Fruit fly (Drosophila melanogaster): ENCODE measurements around the gene CG16782.
A peak's percentile ranks its signal among the peaks of the same experiment; 100 is the strongest.

CG16782 gene

dm6 chrX:3476009-3476408 lies 16.0 kb upstream of the CG16782 start (continued):
- TF ChIP-seq otp (GFP tag; IDR thresholded peaks at IDR 0.05) (no peak), CG12299 (tag; optimal IDR thresholded peaks at IDR 0.05) (no peak), wor (GFP tag; IDR thresholded peaks at IDR 0.05) (no peak), CG11695 (GFP tag; IDR thresholded peaks at IDR 0.05) (peak; percentile 45; the same call in 1 of the 3 replicates), Nf-YA (GFP tag; IDR thresholded peaks at IDR 0.05) (no peak), pita (GFP tag; optimal IDR thresholded peaks at IDR 0.05) (no peak), CG7556 (GFP tag; optimal IDR thresholded peaks at IDR 0.05) (peak; percentile 13), CG32767 (GFP tag; IDR thresholded peaks at IDR 0.05) (no peak), HLHmδ (GFP tag; optimal IDR thresholded peaks at IDR 0.05) (no peak), Side (GFP tag; optimal IDR thresholded peaks at IDR 0.05) (no peak), E2f1 (GFP tag; IDR thresholded peaks at IDR 0.05) (no peak), CG18476 (GFP tag; optimal IDR thresholded peaks at IDR 0.05) (no peak), inv (GFP tag; IDR thresholded peaks at IDR 0.05; ENCODE audit: partially characterized antibody) (no peak), CG2678 (tag; optimal IDR thresholded peaks at IDR 0.05) (peak; percentile 51), CG10209 (GFP tag; optimal IDR thresholded peaks at IDR 0.05) (no peak), CG13624 (GFP tag; optimal IDR thresholded peaks at IDR 0.05) (no peak), CG12219 (GFP tag; optimal IDR thresholded peaks at IDR 0.05) (no peak), nmo (GFP tag; optimal IDR thresholded peaks at IDR 0.05) (peak; percentile 43), CG30403 (GFP tag; optimal IDR thresholded peaks at IDR 0.05) (peak; percentile 49), cato (GFP tag; optimal IDR thresholded peaks at IDR 0.05; ENCODE audit: borderline replicate concordance) (no peak), chif (GFP tag; optimal IDR thresholded peaks at IDR 0.05) (peak; percentile 19 to 50), Hr78 (GFP tag; optimal IDR thresholded peaks at IDR 0.05) (no peak), CG1647 (GFP tag; optimal IDR thresholded peaks at IDR 0.05) (peak; percentile 3), toy (GFP tag; IDR thresholded peaks at IDR 0.05) (no peak), Ssrp (tag; optimal IDR thresholded peaks at IDR 0.05) (peak; percentile 52), Hey (tag; optimal IDR thresholded peaks at IDR 0.05) (no peak), hbn (GFP tag; IDR thresholded peaks at IDR 0.05; ENCODE audit: partially characterized antibody) (no peak), CG6791 (GFP tag; IDR thresholded peaks at IDR 0.05; ENCODE audit: partially characterized antibody) (no peak), Dek (tag; optimal IDR thresholded peaks at IDR 0.05) (no peak), wek (GFP tag; optimal IDR thresholded peaks at IDR 0.05) (no peak), CG7372 (GFP tag; IDR thresholded peaks at IDR 0.05) (no peak), NFAT (GFP tag; IDR thresholded peaks at IDR 0.05) (no peak), CG18619 (GFP tag; optimal IDR thresholded peaks at IDR 0.05) (no peak), gsb (GFP tag; IDR thresholded peaks at IDR 0.05) (no peak), NC2α (GFP tag; optimal IDR thresholded peaks at IDR 0.05) (no peak), disco-r (GFP tag; optimal IDR thresholded peaks at IDR 0.05) (no peak), kah (GFP tag; optimal IDR thresholded peaks at IDR 0.05) (no peak), slou (GFP tag; optimal IDR thresholded peaks at IDR 0.05) (no peak), ro (GFP tag; IDR thresholded peaks at IDR 0.05) (no peak), lola (GFP tag; optimal IDR thresholded peaks at IDR 0.05) (peak in 1 of 3 experiments; percentile 59), pros (GFP tag; optimal IDR thresholded peaks at IDR 0.05) (no peak), CG3995 (GFP tag; optimal IDR thresholded peaks at IDR 0.05) (no peak), CG12071 (GFP tag; optimal IDR thresholded peaks at IDR 0.05) (no peak), CG18011 (GFP tag; optimal IDR thresholded peaks at IDR 0.05) (no peak), crol (GFP tag; IDR thresholded peaks at IDR 0.05) (no peak), sqz (GFP tag; optimal IDR thresholded peaks at IDR 0.05) (no peak), vnd (GFP tag; IDR thresholded peaks at IDR 0.05; ENCODE audit: partially characterized antibody) (no peak), CG9437 (GFP tag; optimal IDR thresholded peaks at IDR 0.05) (peak; percentile 11), CG4424 (GFP tag; optimal IDR thresholded peaks at IDR 0.05) (peak; percentile 49), D19A (tag; optimal IDR thresholded peaks at IDR 0.05) (peak; percentile 11), ranshi (GFP tag; IDR thresholded peaks at IDR 0.05) (peak; percentile 27; the same call in 1 of the 2 replicates)
